Fruit fly (Drosophila melanogaster) whole organism, adult: ENCODE measurements around the gene kek4.

Experiments
- CG11617 ChIP-seq: fragments of 200-800 bp; sonication (Bioruptor generic); optimal IDR thresholded peaks from 2 replicates; lab custom pipeline; 2017; ENCODE audit warnings: mild to moderate bottlenecking, missing biosample characterization, missing genetic modification reagents, missing genetic modification characterization
- CG12768 ChIP-seq: fragments of 200-800 bp; sonication (Bioruptor generic); optimal IDR thresholded peaks from 2 replicates; lab custom pipeline; 2017; ENCODE audit warnings: missing biosample characterization, missing genetic modification characterization, mild to moderate bottlenecking, moderate library complexity, missing genetic modification reagents
- CG14711 ChIP-seq: fragments of 200-800 bp; sonication (Bioruptor generic); optimal IDR thresholded peaks from 2 replicates; lab custom pipeline; 2018; ENCODE audit warnings: missing biosample characterization, mild to moderate bottlenecking, missing genetic modification characterization, moderate library complexity
- CG1620 ChIP-seq: fragments of 200-800 bp; sonication (Bioruptor generic); optimal IDR thresholded peaks from 2 replicates; lab custom pipeline; 2016; ENCODE audit warnings: missing biosample characterization, missing genetic modification characterization
- CG33017 ChIP-seq: fragments of 200-800 bp; sonication (Bioruptor generic); optimal IDR thresholded peaks from 2 replicates; lab custom pipeline; 2018; ENCODE audit warnings: missing biosample characterization, mild to moderate bottlenecking, missing genetic modification characterization, moderate library complexity
- CG5204 ChIP-seq: fragments of 200-800 bp; sonication (Bioruptor generic); optimal IDR thresholded peaks from 2 replicates; lab custom pipeline; 2016; ENCODE audit warnings: missing biosample characterization, missing genetic modification characterization
- CG7045 ChIP-seq: fragments of 200-800 bp; sonication (Bioruptor generic); optimal IDR thresholded peaks from 2 replicates; lab custom pipeline; 2017; ENCODE audit warnings: missing biosample characterization, mild to moderate bottlenecking, missing genetic modification characterization
- CG7101 ChIP-seq: fragments of 200-800 bp; sonication (Bioruptor generic); optimal IDR thresholded peaks from 2 replicates; lab custom pipeline; 2018; ENCODE audit warnings: missing biosample characterization, mild to moderate bottlenecking, missing genetic modification characterization, moderate library complexity
- Clk ChIP-seq: fragments of 200-800 bp; sonication (Bioruptor generic); optimal IDR thresholded peaks from 2 replicates; lab custom pipeline; 2017; ENCODE audit warnings: missing biosample characterization, missing genetic modification characterization
- Crg-1 ChIP-seq: fragments of 200-800 bp; sonication (Bioruptor generic); optimal IDR thresholded peaks from 2 replicates; lab custom pipeline; 2016; ENCODE audit warnings: missing biosample characterization, missing genetic modification characterization
- Hr96 ChIP-seq: fragments of 200-800 bp; sonication (Bioruptor generic); optimal IDR thresholded peaks from 2 replicates; lab custom pipeline; 2016; ENCODE audit warnings: missing biosample characterization, missing genetic modification characterization
- Mnt ChIP-seq: fragments of 200-800 bp; sonication (Bioruptor generic); optimal IDR thresholded peaks from 2 replicates; lab custom pipeline; 2016; ENCODE audit warnings: missing biosample characterization, mild to moderate bottlenecking, missing genetic modification characterization
- bab1 ChIP-seq: fragments of 200-800 bp; sonication (Bioruptor generic); optimal IDR thresholded peaks from 3 replicates; lab custom pipeline; 2019; ENCODE audit warnings: missing biosample characterization, mild to moderate bottlenecking, missing genetic modification characterization, moderate library complexity
- cic ChIP-seq: fragments of 200-800 bp; sonication (Bioruptor generic); optimal IDR thresholded peaks from 2 replicates; lab custom pipeline; 2017; ENCODE audit warnings: missing biosample characterization, mild to moderate bottlenecking, missing genetic modification characterization, moderate library complexity
- cnc ChIP-seq, 2 experiments: fragments of >200 bp; optimal IDR thresholded peaks; 2 replicates each; lab custom pipeline; 2017
- kay ChIP-seq: fragments of 200-800 bp; sonication (Bioruptor generic); peaks from one replicate; lab custom pipeline; 2016; ENCODE audit warnings: missing biosample characterization, missing genetic modification characterization, borderline replicate concordance
- ovo ChIP-seq: fragments of 200-800 bp; sonication (Bioruptor generic); optimal IDR thresholded peaks from 2 replicates; lab custom pipeline; 2016; ENCODE audit warnings: missing biosample characterization, missing genetic modification characterization
- pad ChIP-seq: fragments of 200-800 bp; sonication (Bioruptor generic); optimal IDR thresholded peaks from 3 replicates; lab custom pipeline; 2017; ENCODE audit warnings: missing biosample characterization, missing genetic modification characterization, mild to moderate bottlenecking, moderate library complexity, missing genetic modification reagents
- tj ChIP-seq: fragments of 200-800 bp; sonication (Bioruptor generic); optimal IDR thresholded peaks from 3 replicates; lab custom pipeline; 2017; ENCODE audit warnings: missing biosample characterization, mild to moderate bottlenecking, missing genetic modification characterization, moderate library complexity
- toe ChIP-seq: fragments of 200-800 bp; sonication (Bioruptor generic); optimal IDR thresholded peaks from 2 replicates; lab custom pipeline; 2016; ENCODE audit warnings: missing biosample characterization, missing genetic modification characterization

Gene kek4

dm6 chr2L:13204151-13204550 is 11.0 kb downstream of the kek4 start:
- TF ChIP-seq ovo = peak; percentile 70
- no peak for TF ChIP-seq bab1

dm6 chr2L:13203437-13204137 is 11.6 kb downstream of the kek4 start, which contains the start of gene Pect:
Gene Pect (plus strand): TSS chr2L:13203762.
- TF ChIP-seq tj (GFP tag; lab: Kevin White, UChicago) = peak; percentile 44
- TF ChIP-seq CG7101 (tag; lab: Kevin White, UChicago) = peak; percentile 81
- TF ChIP-seq cic = peak; percentile 93
- peak; percentile 37 for TF ChIP-seq CG1620 (GFP tag; lab: Kevin White, UChicago)
- TF ChIP-seq Mnt = peak; percentile 93
- no peak for TF ChIP-seq ovo
- TF ChIP-seq kay (GFP tag; lab: Kevin White, UChicago) = no peak
- peak; percentile 35 for TF ChIP-seq Crg-1 (GFP tag; lab: Kevin White, UChicago)
- no peak for TF ChIP-seq Hr96 (GFP tag; lab: Kevin White, UChicago)
- TF ChIP-seq CG14711 (tag; lab: Kevin White, UChicago) = no peak
- no peak for TF ChIP-seq CG7045
- peak; percentile 74 for TF ChIP-seq CG33017 (tag; lab: Kevin White, UChicago)
- peak; percentile 12 for TF ChIP-seq bab1
- TF ChIP-seq cnc (optimal IDR thresholded peaks at IDR 0.05; lab: Kevin White, UChicago) = no peak
- TF ChIP-seq CG12768 = peak; percentile 43
- TF ChIP-seq pad (GFP tag; lab: Kevin White, UChicago) = no peak
- no peak for TF ChIP-seq CG5204 (GFP tag; lab: Kevin White, UChicago)
- peak; percentile 37 for TF ChIP-seq CG11617
- no peak for TF ChIP-seq Clk
- TF ChIP-seq toe (GFP tag; lab: Kevin White, UChicago) = no peak

- TF ChIP-seq CG7101 (tag; lab: Kevin White, UChicago) (no peak), Clk (peak; percentile 0), pad (GFP tag; lab: Kevin White, UChicago) (no peak), Mnt (no peak), cnc (optimal IDR thresholded peaks at IDR 0.05; lab: Kevin White, UChicago) (no peak), cic (no peak), CG14711 (tag; lab: Kevin White, UChicago) (peak; percentile 67), CG11617 (peak; percentile 55), Hr96 (GFP tag; lab: Kevin White, UChicago) (no peak), CG7045 (peak; percentile 35), CG33017 (tag; lab: Kevin White, UChicago) (no peak), tj (GFP tag; lab: Kevin White, UChicago) (no peak), CG1620 (GFP tag; lab: Kevin White, UChicago) (no peak), bab1 (peak; percentile 41), ovo (peak; percentile 33)
These were observed 12.2 kb downstream of the kek4 start, which contains the start of gene CG16972 for dm6 chr2L:13202960-13203436. Gene CG16972 (minus strand): TSS chr2L:13203295.

- TF ChIP-seq Clk (no peak), CG7101 (tag; lab: Kevin White, UChicago) (no peak), toe (GFP tag; lab: Kevin White, UChicago) (no peak), kay (GFP tag; lab: Kevin White, UChicago) (no peak), cnc (optimal IDR thresholded peaks at IDR 0.05; lab: Kevin White, UChicago) (no peak), CG7045 (no peak), tj (GFP tag; lab: Kevin White, UChicago) (no peak), Hr96 (GFP tag; lab: Kevin White, UChicago) (no peak), pad (GFP tag; lab: Kevin White, UChicago) (no peak), bab1 (no peak), CG11617 (no peak)
These were observed 19.3 kb downstream of the kek4 start for dm6 chr2L:13195822-13196221.

dm6 chr2L:13191894-13192293 is 23.3 kb downstream of the kek4 start, which contains the start of the genes CG16974 and Edem2:
Gene CG16974 (minus strand): TSS chr2L:13191979.
Gene Edem2 (plus strand): TSS chr2L:13192201.
- TF ChIP-seq toe (GFP tag; lab: Kevin White, UChicago) (no peak), CG14711 (tag; lab: Kevin White, UChicago) (peak; percentile 81), CG11617 (peak; percentile 72), cnc (optimal IDR thresholded peaks at IDR 0.05; lab: Kevin White, UChicago) (no peak), CG5204 (GFP tag; lab: Kevin White, UChicago) (no peak), tj (GFP tag; lab: Kevin White, UChicago) (peak; percentile 48), Crg-1 (GFP tag; lab: Kevin White, UChicago) (peak; percentile 65), CG7101 (tag; lab: Kevin White, UChicago) (peak; percentile 88), bab1 (peak; percentile 86), CG33017 (tag; lab: Kevin White, UChicago) (peak; percentile 77), pad (GFP tag; lab: Kevin White, UChicago) (peak; percentile 67), kay (GFP tag; lab: Kevin White, UChicago) (no peak), Mnt (peak; percentile 75), Hr96 (GFP tag; lab: Kevin White, UChicago) (no peak), CG12768 (peak; percentile 59), ovo (peak; percentile 68), cic (peak; percentile 66), Clk (peak; percentile 11), CG1620 (GFP tag; lab: Kevin White, UChicago) (peak; percentile 79), CG7045 (peak; percentile 77)

dm6 chr2L:13191052-13191678 is 24.0 kb downstream of the kek4 start:
- TF ChIP-seq pad (GFP tag; lab: Kevin White, UChicago) = no peak
- peak; percentile 2 for TF ChIP-seq ovo
